Worm (Caenorhabditis elegans) whole organism, L3 larva: ENCODE measurements around the gene K03B8.6.

ENCODE experiments used
- aly-2 ChIP-seq: fragments of 150-350 bp; optimal IDR thresholded peaks from 2 replicates; lab custom pipeline; 2014; ENCODE audit warnings: missing biosample characterization, missing genetic modification characterization
- ama-1 ChIP-seq: fragments of 150-350 bp; optimal IDR thresholded peaks from 2 replicates; lab custom pipeline; 2018
- ceh-82 ChIP-seq: fragments of 150-350 bp; optimal IDR thresholded peaks from 2 replicates; lab custom pipeline; 2014; ENCODE audit warnings: missing biosample characterization, missing genetic modification characterization
- fkh-10 ChIP-seq: sonication (generic microtip); optimal IDR thresholded peaks from 2 replicates; lab custom pipeline; 2017; ENCODE audit warnings: missing biosample characterization, missing genetic modification reagents, missing genetic modification characterization
- lin-39 ChIP-seq: fragments of 150-350 bp; optimal IDR thresholded peaks from 2 replicates; lab custom pipeline; 2018; ENCODE audit warnings: missing biosample characterization, missing genetic modification reagents, missing genetic modification characterization
- nhr-11 ChIP-seq: fragments of 150-350 bp; optimal IDR thresholded peaks from 2 replicates; lab custom pipeline; 2014; ENCODE audit warnings: missing biosample characterization, missing genetic modification characterization
- nhr-76 ChIP-seq: fragments of 150-350 bp; sonication (generic microtip); optimal IDR thresholded peaks from 5 replicates; lab custom pipeline; 2014; ENCODE audit warnings: missing biosample characterization, missing genetic modification characterization
- nhr-77 ChIP-seq: fragments of 150-350 bp; optimal IDR thresholded peaks from 2 replicates; lab custom pipeline; 2014; ENCODE audit warnings: missing biosample characterization, missing genetic modification characterization
- pha-4 ChIP-seq: fragments of 150-350 bp; optimal IDR thresholded peaks from 2 replicates; lab custom pipeline; 2014; ENCODE audit warnings: missing biosample characterization, missing genetic modification reagents, missing genetic modification characterization
- skn-1 ChIP-seq: fragments of 150-350 bp; optimal IDR thresholded peaks from 2 replicates; lab custom pipeline; 2014; ENCODE audit warnings: missing biosample characterization, missing genetic modification characterization
- snpc-4 ChIP-seq: fragments of 150-350 bp; optimal IDR thresholded peaks from 2 replicates; lab custom pipeline; 2014; ENCODE audit warnings: missing biosample characterization, missing genetic modification characterization
- unc-62 ChIP-seq: fragments of 150-350 bp; sonication (generic microtip); optimal IDR thresholded peaks from 4 replicates; lab custom pipeline; 2014; ENCODE audit warnings: missing biosample characterization, missing genetic modification reagents, missing genetic modification characterization
- ztf-4 ChIP-seq: fragments of 150-350 bp; optimal IDR thresholded peaks from 2 replicates; lab custom pipeline; 2014; ENCODE audit warnings: missing biosample characterization, missing genetic modification characterization

- TF ChIP-seq ama-1 (lab: Kevin White, UChicago) (no peak), nhr-77 (tag; lab: Kevin White, UChicago) (no peak), snpc-4 (tag; lab: Kevin White, UChicago) (no peak), ztf-4 (tag; lab: Kevin White, UChicago) (no peak), nhr-11 (tag; lab: Kevin White, UChicago) (no peak), ceh-82 (tag; lab: Kevin White, UChicago) (no peak), fkh-10 (GFP tag; lab: Kevin White, UChicago) (no peak), lin-39 (tag; lab: Kevin White, UChicago) (no peak), unc-62 (GFP tag; lab: Kevin White, UChicago) (no peak), nhr-76 (tag; lab: Kevin White, UChicago) (no peak), pha-4 (no peak), aly-2 (tag; lab: Kevin White, UChicago) (no peak), skn-1 (tag; lab: Kevin White, UChicago) (no peak)
Measured at ce11 chrV:11363575-11363974, 43.8 kb upstream of the K03B8.6 start.
